Worm (Caenorhabditis elegans) whole organism, L1 larva: ENCODE measurements around the gene nas-29.

Experiments used
- C04F5.9 ChIP-seq: sonication (generic microtip); optimal IDR thresholded peaks from 2 replicates; lab custom pipeline; 2016; ENCODE audit warnings: missing genetic modification characterization, missing compliant biosample characterization
- F16B12.6 ChIP-seq: fragments of 150-350 bp; optimal IDR thresholded peaks from 2 replicates; lab custom pipeline; 2014; ENCODE audit warnings: missing biosample characterization, missing genetic modification characterization
- Y116A8C.19 ChIP-seq: sonication (generic microtip); optimal IDR thresholded peaks from 2 replicates; lab custom pipeline; 2016; ENCODE audit warnings: missing compliant biosample characterization, missing genetic modification characterization, borderline replicate concordance
- ceh-8 ChIP-seq: fragments of 200-800 bp; sonication (Bioruptor generic); optimal IDR thresholded peaks from 2 replicates; lab custom pipeline; 2018; ENCODE audit warnings: mild to moderate bottlenecking, missing genetic modification characterization, moderate library complexity, missing compliant biosample characterization
- ceh-82 ChIP-seq, 3 experiments: fragments of 150-350 bp in 1 of 3; sonication (generic microtip) in 2 of 3; optimal IDR thresholded peaks; 2 replicates each; lab custom pipeline; 2014 to 2017; ENCODE audit warnings: missing biosample characterization in 3 of 3, missing genetic modification characterization in 3 of 3
- dsc-1 ChIP-seq: sonication (generic microtip); optimal IDR thresholded peaks from 2 replicates; lab custom pipeline; 2016; ENCODE audit warnings: mild to moderate bottlenecking, missing genetic modification characterization, missing compliant biosample characterization
- egl-13 ChIP-seq: sonication (generic microtip); optimal IDR thresholded peaks from 2 replicates; lab custom pipeline; 2016; ENCODE audit warnings: missing genotype, missing genetic modification reagents, missing genetic modification characterization, missing compliant biosample characterization
- elt-3 ChIP-seq, 6 experiments: fragments of 150-350 bp in 1 of 6; sonication (generic microtip); optimal IDR thresholded peaks; 2 replicates each; lab custom pipeline; 2017 to 2018; ENCODE audit warnings: missing biosample characterization in 6 of 6, missing genetic modification characterization in 6 of 6, inconsistent platforms in 1 of 6
- ets-5 ChIP-seq: fragments of 200-800 bp; sonication (Bioruptor generic); IDR thresholded peaks from 2 replicates; pipeline ENCODE4 v1.3.6; 2022; ENCODE audit warnings: missing genetic modification characterization, missing compliant biosample characterization
- fkh-10 ChIP-seq: sonication (generic microtip); optimal IDR thresholded peaks from 2 replicates; lab custom pipeline; 2017; ENCODE audit warnings: missing biosample characterization, missing genetic modification reagents, missing genetic modification characterization
- fkh-4 ChIP-seq: sonication (generic microtip); optimal IDR thresholded peaks from 2 replicates; lab custom pipeline; 2016; ENCODE audit warnings: missing compliant biosample characterization, missing genetic modification characterization, borderline replicate concordance
- fkh-8 ChIP-seq: sonication (generic microtip); optimal IDR thresholded peaks from 2 replicates; lab custom pipeline; 2016; ENCODE audit warnings: mild to moderate bottlenecking, missing genetic modification characterization, missing compliant biosample characterization
- fos-1 ChIP-seq: fragments of 150-350 bp; optimal IDR thresholded peaks from 2 replicates; lab custom pipeline; 2014; ENCODE audit warnings: missing biosample characterization, missing genetic modification characterization
- grh-1 ChIP-seq: fragments of 200-800 bp; sonication (Bioruptor generic); IDR thresholded peaks from 2 replicates; pipeline ENCODE4 v1.3.6; 2022; ENCODE audit warnings: missing genetic modification reagents, missing genetic modification characterization, missing compliant biosample characterization
- hlh-4 ChIP-seq: sonication (generic microtip); optimal IDR thresholded peaks from 2 replicates; lab custom pipeline; 2016; ENCODE audit warnings: mild to moderate bottlenecking, missing genetic modification characterization, missing compliant biosample characterization
- irx-1 ChIP-seq: sonication (generic microtip); optimal IDR thresholded peaks from 2 replicates; lab custom pipeline; 2016; ENCODE audit warnings: missing genetic modification characterization, missing compliant biosample characterization
- jun-1 ChIP-seq: fragments of 150-350 bp; optimal IDR thresholded peaks from 2 replicates; lab custom pipeline; 2014; ENCODE audit warnings: missing biosample characterization, missing genetic modification reagents, missing genetic modification characterization
- lin-14 ChIP-seq: fragments of 200-800 bp; sonication (Bioruptor generic); optimal IDR thresholded peaks from 2 replicates; lab custom pipeline; 2018; ENCODE audit warnings: mild to moderate bottlenecking, missing genetic modification characterization, moderate library complexity, missing compliant biosample characterization
- lin-15B ChIP-seq: fragments of 150-350 bp; sonication (generic microtip); optimal IDR thresholded peaks from 3 replicates; lab custom pipeline; 2014; ENCODE audit warnings: missing biosample characterization, missing genetic modification characterization
- lin-39 ChIP-seq: fragments of 150-350 bp; optimal IDR thresholded peaks from 2 replicates; lab custom pipeline; 2014; ENCODE audit warnings: missing biosample characterization, missing genetic modification reagents, missing genetic modification characterization
- lsy-2 ChIP-seq, 2 experiments: fragments of 150-350 bp; optimal IDR thresholded peaks; 2 replicates each; lab custom pipeline; 2014; ENCODE audit warnings: missing biosample characterization in 2 of 2, missing genetic modification characterization in 2 of 2
- mdl-1 ChIP-seq, 2 experiments: fragments of 150-350 bp; optimal IDR thresholded peaks; 2 replicates each; lab custom pipeline; 2014 to 2017; ENCODE audit warnings: missing biosample characterization in 2 of 2, missing genetic modification characterization in 2 of 2, inconsistent platforms in 1 of 2
- mep-1 ChIP-seq: fragments of 150-350 bp; optimal IDR thresholded peaks from 2 replicates; lab custom pipeline; 2014; ENCODE audit warnings: missing biosample characterization, missing genetic modification characterization
- nhr-11 ChIP-seq: fragments of 150-350 bp; optimal IDR thresholded peaks from 2 replicates; lab custom pipeline; 2014; ENCODE audit warnings: missing biosample characterization, missing genetic modification characterization
- nhr-12 ChIP-seq: sonication (generic microtip); optimal IDR thresholded peaks from 2 replicates; lab custom pipeline; 2017; ENCODE audit warnings: missing biosample characterization, missing genetic modification characterization
- nhr-237 ChIP-seq: fragments of 150-350 bp; optimal IDR thresholded peaks from 2 replicates; lab custom pipeline; 2014; ENCODE audit warnings: missing biosample characterization, missing genetic modification characterization
- nhr-28 ChIP-seq: fragments of 150-350 bp; optimal IDR thresholded peaks from 2 replicates; lab custom pipeline; 2014; ENCODE audit warnings: missing biosample characterization, missing genetic modification characterization
- nhr-71 ChIP-seq: sonication (generic microtip); optimal IDR thresholded peaks from 2 replicates; lab custom pipeline; 2016; ENCODE audit warnings: mild to moderate bottlenecking, missing genetic modification characterization, moderate library complexity, missing compliant biosample characterization
- nhr-76 ChIP-seq: sonication (generic microtip); optimal IDR thresholded peaks from 2 replicates; lab custom pipeline; 2017; ENCODE audit warnings: missing biosample characterization, missing genetic modification characterization
- nhr-90 ChIP-seq: sonication (generic microtip); optimal IDR thresholded peaks from 2 replicates; lab custom pipeline; 2016; ENCODE audit warnings: mild to moderate bottlenecking, missing genetic modification characterization, missing compliant biosample characterization; ENCODE audit not compliant: poor library complexity
- pax-3 ChIP-seq: fragments of 200-800 bp; sonication (Bioruptor generic); optimal IDR thresholded peaks from 2 replicates; lab custom pipeline; 2018; ENCODE audit warnings: mild to moderate bottlenecking, missing genetic modification characterization, moderate library complexity, missing compliant biosample characterization
- rnt-1 ChIP-seq: sonication (generic microtip); optimal IDR thresholded peaks from 2 replicates; lab custom pipeline; 2016; ENCODE audit warnings: mild to moderate bottlenecking, missing genetic modification characterization, moderate library complexity, missing compliant biosample characterization
- skn-1 ChIP-seq: fragments of 150-350 bp; optimal IDR thresholded peaks from 2 replicates; lab custom pipeline; 2014; ENCODE audit warnings: missing biosample characterization, missing genetic modification characterization
- snu-23 ChIP-seq: sonication (generic microtip); optimal IDR thresholded peaks from 2 replicates; lab custom pipeline; 2016; ENCODE audit warnings: missing genetic modification characterization, missing compliant biosample characterization
- sptf-1 ChIP-seq: fragments of 150-350 bp; optimal IDR thresholded peaks from 2 replicates; lab custom pipeline; 2014; ENCODE audit warnings: missing biosample characterization, missing genetic modification characterization
- unc-98 ChIP-seq: fragments of 200-800 bp; sonication (Bioruptor generic); IDR thresholded peaks from 2 replicates; pipeline ENCODE4 v1.3.6; 2022; ENCODE audit warnings: missing genetic modification characterization, missing compliant biosample characterization
- zag-1 ChIP-seq: fragments of 150-350 bp; optimal IDR thresholded peaks from 2 replicates; lab custom pipeline; 2014; ENCODE audit warnings: missing biosample characterization, missing genetic modification characterization
- zip-4 ChIP-seq: fragments of 200-800 bp; sonication (Bioruptor generic); optimal IDR thresholded peaks from 2 replicates; lab custom pipeline; 2018; ENCODE audit warnings: mild to moderate bottlenecking, missing genetic modification characterization, moderate library complexity, missing compliant biosample characterization

The nas-29 gene

ce11 chrII:5136296-5136767 is 5.5 kb downstream of the nas-29 start, which contains the start of gene F58A6.2:
Gene F58A6.2 (plus strand): TSS chrII:5136717.
- no peak for TF ChIP-seq fkh-4 (tag; lab: Kevin White, UChicago)
- peak; percentile 40 for TF ChIP-seq nhr-71 (tag; lab: Kevin White, UChicago)
- TF ChIP-seq fkh-8 (tag; lab: Kevin White, UChicago): peak; percentile 66
- peak; percentile 71 for TF ChIP-seq ceh-8 (GFP tag; lab: Kevin White, UChicago)
- TF ChIP-seq, all 84 proteins: peak for 3

ce11 chrII:5131800-5132199 is 10.0 kb downstream of the nas-29 start:
- no peak for TF ChIP-seq irx-1 (tag; lab: Kevin White, UChicago)
- no peak for TF ChIP-seq fos-1 (tag; lab: Kevin White, UChicago)
- TF ChIP-seq F16B12.6 (tag; lab: Kevin White, UChicago): no peak
- TF ChIP-seq mep-1 (tag; lab: Kevin White, UChicago): no peak
- TF ChIP-seq nhr-12 (tag; lab: Kevin White, UChicago): no peak
- TF ChIP-seq jun-1: no peak
- TF ChIP-seq sptf-1 (tag; lab: Kevin White, UChicago): no peak
- TF ChIP-seq zag-1 (tag; lab: Kevin White, UChicago): no peak
- no peak for TF ChIP-seq nhr-237 (tag; lab: Kevin White, UChicago)
- no peak for TF ChIP-seq ceh-8 (GFP tag; lab: Kevin White, UChicago)

ce11 chrII:5130081-5130480 is 11.8 kb downstream of the nas-29 start, which contains the start of gene lgc-56:
Gene lgc-56 (plus strand): TSS chrII:5130381.
- TF ChIP-seq skn-1 (tag; lab: Kevin White, UChicago): no peak
- TF ChIP-seq, all 84 proteins: peak for 0

- TF ChIP-seq unc-98 (GFP tag; lab: Robert Waterston, UW): no peak
- TF ChIP-seq hlh-4 (tag; lab: Kevin White, UChicago): no peak
- TF ChIP-seq nhr-28: no peak
- TF ChIP-seq zip-4 (GFP tag; lab: Kevin White, UChicago): no peak
- TF ChIP-seq mep-1 (tag; lab: Kevin White, UChicago): no peak
- TF ChIP-seq C04F5.9 (tag; lab: Kevin White, UChicago): no peak
- no peak for TF ChIP-seq fos-1 (tag; lab: Kevin White, UChicago)
- no peak for TF ChIP-seq fkh-4 (tag; lab: Kevin White, UChicago)
- TF ChIP-seq egl-13 (tag; lab: Kevin White, UChicago): no peak
- TF ChIP-seq dsc-1 (tag; lab: Kevin White, UChicago): no peak
- no peak for TF ChIP-seq irx-1 (tag; lab: Kevin White, UChicago)
- TF ChIP-seq grh-1 (GFP tag; lab: Robert Waterston, UW): no peak
- no peak for TF ChIP-seq snu-23 (GFP tag; lab: Kevin White, UChicago)
- no peak for TF ChIP-seq ets-5 (GFP tag; lab: Robert Waterston, UW)
- TF ChIP-seq F16B12.6 (tag; lab: Kevin White, UChicago): no peak
- TF ChIP-seq nhr-76 (tag; lab: Kevin White, UChicago): no peak
These were observed 21.2 kb downstream of the nas-29 start for ce11 chrII:5120612-5121011.

- TF ChIP-seq egl-13 (tag; lab: Kevin White, UChicago) (no peak), nhr-90 (tag; lab: Kevin White, UChicago) (no peak), lsy-2 (tag; optimal IDR thresholded peaks at IDR 0.05; lab: Kevin White, UChicago) (no peak), pax-3 (tag; lab: Kevin White, UChicago) (no peak), nhr-11 (tag; lab: Kevin White, UChicago) (no peak), Y116A8C.19 (tag; lab: Kevin White, UChicago) (no peak), snu-23 (GFP tag; lab: Kevin White, UChicago) (no peak), lin-39 (no peak), lin-14 (no peak), elt-3 (tag; optimal IDR thresholded peaks at IDR 0.05; lab: Kevin White, UChicago) (no peak), ceh-82 (tag; optimal IDR thresholded peaks at IDR 0.05; lab: Kevin White, UChicago) (no peak), nhr-28 (no peak), rnt-1 (tag; lab: Kevin White, UChicago) (no peak), lin-15B (tag; lab: Kevin White, UChicago) (no peak), mdl-1 (tag; optimal IDR thresholded peaks at IDR 0.05; lab: Kevin White, UChicago) (no peak), fkh-10 (GFP tag; lab: Kevin White, UChicago) (no peak)
These were observed 26.1 kb downstream of the nas-29 start, which contains the start of gene srsy-1 for ce11 chrII:5115733-5116132. Gene srsy-1 (plus strand): TSS chrII:5116033.
